Fruit fly (Drosophila melanogaster) whole organism, wandering third instar larva: ENCODE results near the gene CG3726.

Source experiments
- Abd-B ChIP-seq: fragments of >200 bp; optimal IDR thresholded peaks from 2 replicates; lab custom pipeline; 2017; ENCODE audit warnings: missing biosample characterization, missing genetic modification characterization
- CG32264 ChIP-seq: fragments of 200-800 bp; sonication (Bioruptor generic); optimal IDR thresholded peaks from 2 replicates; lab custom pipeline; 2016; ENCODE audit warnings: missing biosample characterization, missing genetic modification characterization
- CG9705 ChIP-seq: fragments of 200-800 bp; sonication (Bioruptor generic); optimal IDR thresholded peaks from 2 replicates; lab custom pipeline; 2018; ENCODE audit warnings: missing biosample characterization, mild to moderate bottlenecking, missing genetic modification characterization
- CrebA ChIP-seq: fragments of 200-800 bp; sonication (Bioruptor generic); optimal IDR thresholded peaks from 2 replicates; lab custom pipeline; 2016; ENCODE audit warnings: missing biosample characterization, mild to moderate bottlenecking, missing genetic modification characterization, borderline replicate concordance
- Dfd ChIP-seq: fragments of >200 bp; optimal IDR thresholded peaks from 2 replicates; lab custom pipeline; 2017; ENCODE audit warnings: missing biosample characterization, missing genetic modification characterization
- Dif ChIP-seq: fragments of 200-275, 200-300 bp; sonication (Bioruptor generic); optimal IDR thresholded peaks from 2 replicates; lab custom pipeline; 2018; ENCODE audit warnings: missing biosample characterization, missing genetic modification characterization; ENCODE audit not compliant: partially characterized antibody
- GATAd ChIP-seq: sonication (Bioruptor generic); optimal IDR thresholded peaks from 2 replicates; lab custom pipeline; 2016; ENCODE audit warnings: missing biosample characterization, missing genetic modification characterization
- HLH106 ChIP-seq: fragments of 200-800 bp; optimal IDR thresholded peaks from 3 replicates; lab custom pipeline; 2019; ENCODE audit warnings: missing biosample characterization, mild to moderate bottlenecking, missing genetic modification characterization, moderate library complexity
- Hnf4 ChIP-seq: fragments of 200-800 bp; sonication (Bioruptor generic); optimal IDR thresholded peaks from 2 replicates; lab custom pipeline; 2016; ENCODE audit warnings: missing biosample characterization, mild to moderate bottlenecking, missing genetic modification characterization
- Hr78 ChIP-seq: fragments of >200 bp; optimal IDR thresholded peaks from 2 replicates; lab custom pipeline; 2017; ENCODE audit warnings: missing biosample characterization, missing genetic modification characterization
- Hr83 ChIP-seq: fragments of 200-300 bp; sonication (Bioruptor generic); optimal IDR thresholded peaks from 2 replicates; lab custom pipeline; 2016; ENCODE audit warnings: missing biosample characterization, mild to moderate bottlenecking, missing genetic modification characterization, moderate library complexity; ENCODE audit not compliant: poor library complexity, severe bottlenecking
- Jra ChIP-seq: sonication (Bioruptor generic); optimal IDR thresholded peaks from 2 replicates; lab custom pipeline; 2016; ENCODE audit warnings: missing biosample characterization, missing genetic modification characterization
- Myc ChIP-seq: fragments of >200 bp; optimal IDR thresholded peaks from 2 replicates; lab custom pipeline; 2017
- N ChIP-seq: fragments of >200 bp; optimal IDR thresholded peaks from 2 replicates; lab custom pipeline; 2018; ENCODE audit warnings: missing biosample characterization, missing external identifiers, missing genetic modification characterization
- OdsH ChIP-seq: fragments of 200-800 bp; sonication (Bioruptor generic); optimal IDR thresholded peaks from 2 replicates; lab custom pipeline; 2016; ENCODE audit warnings: missing biosample characterization, mild to moderate bottlenecking, missing genetic modification characterization
- Rel ChIP-seq, 2 experiments: fragments of 200-800 bp; sonication (Bioruptor generic) in 1 of 2; optimal IDR thresholded peaks; 2 replicates in 1 of 2; 3 replicates in 1 of 2; lab custom pipeline; 2016 to 2019; ENCODE audit warnings: mild to moderate bottlenecking in 2 of 2, missing biosample characterization in 2 of 2, missing genetic modification characterization in 2 of 2, moderate library complexity in 1 of 2
- Sp1 ChIP-seq: fragments of 200-800 bp; sonication (Bioruptor generic); optimal IDR thresholded peaks from 3 replicates; lab custom pipeline; 2019; ENCODE audit warnings: missing biosample characterization, mild to moderate bottlenecking, missing genetic modification characterization, moderate library complexity
- Vsx2 ChIP-seq: fragments of 200-300, 225-300 bp; sonication (Bioruptor generic); optimal IDR thresholded peaks from 2 replicates; lab custom pipeline; 2018; ENCODE audit warnings: missing biosample characterization, missing genetic modification characterization; ENCODE audit not compliant: partially characterized antibody
- br ChIP-seq: fragments of 200-800 bp; sonication (Bioruptor generic); optimal IDR thresholded peaks from 2 replicates; lab custom pipeline; 2016; ENCODE audit warnings: missing biosample characterization, missing genetic modification characterization
- dmrt93B ChIP-seq: fragments of 200-800 bp; sonication (Bioruptor generic); optimal IDR thresholded peaks from 2 replicates; lab custom pipeline; 2018; ENCODE audit warnings: missing biosample characterization, mild to moderate bottlenecking, missing genetic modification characterization
- dsf ChIP-seq: sonication (Bioruptor generic); optimal IDR thresholded peaks from 2 replicates; lab custom pipeline; 2016; ENCODE audit warnings: missing biosample characterization, missing genetic modification characterization, borderline replicate concordance
- ey ChIP-seq: fragments of 200-800 bp; sonication (Bioruptor generic); optimal IDR thresholded peaks from 2 replicates; lab custom pipeline; 2016; ENCODE audit warnings: missing biosample characterization, missing genetic modification characterization
- foxo ChIP-seq, 2 experiments: fragments of 200-800 bp; sonication (Bioruptor generic); optimal IDR thresholded peaks; 2 replicates in 1 of 2; 3 replicates in 1 of 2; lab custom pipeline; 2016 to 2017; ENCODE audit warnings: missing biosample characterization in 2 of 2, missing genetic modification characterization in 2 of 2
- fru ChIP-seq: fragments of 200-800 bp; sonication (Bioruptor generic); optimal IDR thresholded peaks from 3 replicates; lab custom pipeline; 2016; ENCODE audit warnings: missing biosample characterization, mild to moderate bottlenecking, missing genetic modification characterization
- h ChIP-seq: fragments of 200-800 bp; sonication (Bioruptor generic); optimal IDR thresholded peaks from 3 replicates; lab custom pipeline; 2016; ENCODE audit warnings: missing biosample characterization, mild to moderate bottlenecking, missing genetic modification characterization
- jim ChIP-seq: fragments of 175-275, 200-325 bp; sonication (Bioruptor generic); optimal IDR thresholded peaks from 2 replicates; lab custom pipeline; 2016; ENCODE audit warnings: missing biosample characterization, mild to moderate bottlenecking, missing genetic modification characterization
- lola ChIP-seq: fragments of >200 bp; optimal IDR thresholded peaks from 2 replicates; lab custom pipeline; 2017; ENCODE audit warnings: missing biosample characterization, missing genetic modification characterization
- pan ChIP-seq: fragments of >200 bp; optimal IDR thresholded peaks from 2 replicates; lab custom pipeline; 2017
- psq ChIP-seq: fragments of 200-800 bp; sonication (Bioruptor generic); optimal IDR thresholded peaks from 3 replicates; lab custom pipeline; 2017; ENCODE audit warnings: missing biosample characterization, mild to moderate bottlenecking, missing genetic modification characterization, moderate library complexity
- rgr ChIP-seq: fragments of 200-800 bp; sonication (Bioruptor generic); optimal IDR thresholded peaks from 3 replicates; lab custom pipeline; 2016; ENCODE audit warnings: missing biosample characterization, mild to moderate bottlenecking, missing genetic modification characterization
- sage ChIP-seq: fragments of 200-800 bp; sonication (Bioruptor generic); optimal IDR thresholded peaks from 2 replicates; lab custom pipeline; 2016; ENCODE audit warnings: missing biosample characterization, mild to moderate bottlenecking, missing genetic modification characterization
- sv ChIP-seq: fragments of 200-800 bp; sonication (Bioruptor generic); optimal IDR thresholded peaks from 3 replicates; lab custom pipeline; 2016; ENCODE audit warnings: missing biosample characterization, missing genetic modification characterization
- tai ChIP-seq: sonication (Bioruptor generic); optimal IDR thresholded peaks from 2 replicates; lab custom pipeline; 2016; ENCODE audit warnings: missing biosample characterization, missing genetic modification characterization
- usp ChIP-seq: fragments of >200 bp; optimal IDR thresholded peaks from 2 replicates; lab custom pipeline; 2017; ENCODE audit warnings: missing biosample characterization, missing genetic modification characterization
- woc ChIP-seq: sonication (Bioruptor generic); optimal IDR thresholded peaks from 2 replicates; lab custom pipeline; 2016; ENCODE audit warnings: missing biosample characterization, mild to moderate bottlenecking, missing genetic modification characterization

The CG3726 gene

dm6 chrX:5892512-5892911 lies 24.4 kb upstream of the CG3726 start:
- TF ChIP-seq CrebA (GFP tag; lab: Kevin White, UChicago): no peak
- no peak for TF ChIP-seq N (GFP tag; lab: Kevin White, UChicago)
- no peak for TF ChIP-seq GATAd
- TF ChIP-seq usp (GFP tag; lab: Kevin White, UChicago): no peak
- no peak for TF ChIP-seq CG32264 (GFP tag; lab: Kevin White, UChicago)
- no peak for TF ChIP-seq Hr78
- no peak for TF ChIP-seq Dfd (GFP tag; lab: Kevin White, UChicago)
- no peak for TF ChIP-seq Hnf4 (GFP tag; lab: Kevin White, UChicago)
- no peak for TF ChIP-seq OdsH (GFP tag; lab: Kevin White, UChicago)
- no peak for TF ChIP-seq HLH106 (tag; lab: Kevin White, UChicago)
- no peak for TF ChIP-seq Dif (GFP tag; lab: Kevin White, UChicago)
- no peak for TF ChIP-seq Hr83
- no peak for TF ChIP-seq sage
- TF ChIP-seq foxo (GFP tag; optimal IDR thresholded peaks at IDR 0.05; lab: Kevin White, UChicago): no peak
- TF ChIP-seq woc: no peak
- TF ChIP-seq Sp1 (GFP tag; lab: Kevin White, UChicago): no peak
- TF ChIP-seq CG9705 (GFP tag; lab: Kevin White, UChicago): no peak
- TF ChIP-seq Abd-B (GFP tag; lab: Kevin White, UChicago): no peak

dm6 chrX:5893165-5893564 lies 23.7 kb upstream of the CG3726 start:
- TF ChIP-seq dmrt93B (no peak), usp (GFP tag; lab: Kevin White, UChicago) (no peak), br (no peak), GATAd (no peak), sage (no peak), lola (GFP tag; lab: Kevin White, UChicago) (no peak), ey (no peak), Abd-B (GFP tag; lab: Kevin White, UChicago) (no peak), OdsH (GFP tag; lab: Kevin White, UChicago) (no peak), dsf (GFP tag; lab: Kevin White, UChicago) (no peak), pan (lab: Kevin White, UChicago) (no peak), Rel (GFP tag; optimal IDR thresholded peaks at IDR 0.05; lab: Kevin White, UChicago) (no peak), Rel (tag; optimal IDR thresholded peaks at IDR 0.05; lab: Kevin White, UChicago) (no peak), Myc (lab: Kevin White, UChicago) (no peak), Dif (GFP tag; lab: Kevin White, UChicago) (no peak), Jra (GFP tag; lab: Kevin White, UChicago) (no peak)
- TF ChIP-seq, all 38 proteins: peak for 0

dm6 chrX:5894529-5895487 lies 22.1 kb upstream of the CG3726 start:
- peak; percentile 5 for TF ChIP-seq fru (GFP tag; lab: Kevin White, UChicago)
- TF ChIP-seq ey: no peak
- peak; percentile 19 for TF ChIP-seq woc
- no peak for TF ChIP-seq pan (lab: Kevin White, UChicago)
- TF ChIP-seq Hnf4 (GFP tag; lab: Kevin White, UChicago): peak; percentile 7
- peak in 1 of 2 experiments; percentile 20 for TF ChIP-seq foxo (GFP tag; optimal IDR thresholded peaks at IDR 0.05; lab: Kevin White, UChicago)
- peak; percentile 14 for TF ChIP-seq HLH106 (tag; lab: Kevin White, UChicago)

dm6 chrX:5895821-5896550 lies 20.9 kb upstream of the CG3726 start:
- peak; percentile 75 for TF ChIP-seq CrebA (GFP tag; lab: Kevin White, UChicago)
- no peak for TF ChIP-seq Myc (lab: Kevin White, UChicago)
- peak; percentile 97 for TF ChIP-seq br
- TF ChIP-seq jim (GFP tag; lab: Kevin White, UChicago): peak; percentile 81
- peak; percentile 48 for TF ChIP-seq Rel (GFP tag; optimal IDR thresholded peaks at IDR 0.05; lab: Kevin White, UChicago)
- peak; percentile 79 for TF ChIP-seq Rel (tag; optimal IDR thresholded peaks at IDR 0.05; lab: Kevin White, UChicago)
- TF ChIP-seq tai: peak; percentile 96
- TF ChIP-seq Dfd (GFP tag; lab: Kevin White, UChicago): no peak
- peak; percentile 92 for TF ChIP-seq sage
- no peak for TF ChIP-seq Hr78
- TF ChIP-seq pan (lab: Kevin White, UChicago): no peak
- peak; percentile 78 for TF ChIP-seq dsf (GFP tag; lab: Kevin White, UChicago)
- TF ChIP-seq HLH106 (tag; lab: Kevin White, UChicago): peak; percentile 94
- TF ChIP-seq Dif (GFP tag; lab: Kevin White, UChicago): no peak
- no peak for TF ChIP-seq N (GFP tag; lab: Kevin White, UChicago)
- TF ChIP-seq Vsx2: no peak
- TF ChIP-seq ey: peak; percentile 97
- peak; percentile 97 for TF ChIP-seq woc
- TF ChIP-seq Jra (GFP tag; lab: Kevin White, UChicago): peak; percentile 93
- peak; percentile 93 for TF ChIP-seq dmrt93B
- TF ChIP-seq foxo (GFP tag; optimal IDR thresholded peaks at IDR 0.05; lab: Kevin White, UChicago): peak; percentile 76 to 95
- TF ChIP-seq CG32264 (GFP tag; lab: Kevin White, UChicago): peak; percentile 91
- no peak for TF ChIP-seq usp (GFP tag; lab: Kevin White, UChicago)
- peak; percentile 97 for TF ChIP-seq h
- TF ChIP-seq Abd-B (GFP tag; lab: Kevin White, UChicago): no peak
- TF ChIP-seq psq (GFP tag; lab: Kevin White, UChicago): peak; percentile 92
- TF ChIP-seq CG9705 (GFP tag; lab: Kevin White, UChicago): peak; percentile 89
- peak; percentile 81 for TF ChIP-seq sv (GFP tag; lab: Kevin White, UChicago)
- peak; percentile 95 for TF ChIP-seq rgr (GFP tag; lab: Kevin White, UChicago)
- peak; percentile 94 for TF ChIP-seq OdsH (GFP tag; lab: Kevin White, UChicago)
- peak; percentile 93 for TF ChIP-seq Hr83
